Fruit fly (Drosophila melanogaster): ENCODE results near the gene bmm.

DNA sequence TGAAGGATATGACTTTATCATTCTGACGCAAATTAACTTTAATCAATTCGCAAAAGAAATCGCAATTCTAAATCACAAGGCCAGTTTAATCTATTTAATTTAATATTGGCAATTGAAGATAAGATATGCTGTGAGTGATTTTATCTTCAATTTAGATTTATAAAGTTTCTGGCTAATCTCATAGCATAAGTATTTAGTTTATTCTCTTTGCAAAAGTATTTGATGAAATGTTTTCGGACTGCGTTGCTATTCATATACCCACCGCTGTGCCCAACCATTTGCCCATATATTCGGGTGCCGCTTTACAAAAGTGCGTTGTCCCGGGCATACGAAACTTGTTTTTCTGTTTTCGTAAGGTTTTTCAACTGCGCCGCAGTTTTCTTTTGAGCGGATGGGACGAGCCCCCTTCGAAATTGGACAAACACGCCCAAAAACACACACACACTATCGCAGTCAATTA is 1.2 kb downstream of the bmm start:
- TF ChIP-seq CG8478 (optimal IDR thresholded peaks at IDR 0.05) (no peak), CTCF (optimal IDR thresholded peaks at IDR 0.05) (no peak)

All from S2 (cell line).